Worm (Caenorhabditis elegans) whole organism, late embryonic: ENCODE data around the gene lpr-2.

Experiments
- F13H6.1 ChIP-seq: sonication (generic microtip); optimal IDR thresholded peaks from 2 replicates; lab custom pipeline; 2016; ENCODE audit warnings: missing genetic modification characterization, missing compliant biosample characterization
- ama-1 ChIP-seq: fragments of 150-350 bp; optimal IDR thresholded peaks from 2 replicates; lab custom pipeline; 2014
- dmd-4 ChIP-seq: sonication (generic microtip); optimal IDR thresholded peaks from 2 replicates; lab custom pipeline; 2016; ENCODE audit warnings: borderline replicate concordance, missing genetic modification characterization, missing compliant biosample characterization
- nhr-11 ChIP-seq: fragments of 150-350 bp; optimal IDR thresholded peaks from 2 replicates; lab custom pipeline; 2014; ENCODE audit warnings: missing biosample characterization, missing genetic modification characterization
- pros-1 ChIP-seq: fragments of 150-350 bp; optimal IDR thresholded peaks from 2 replicates; lab custom pipeline; 2014; ENCODE audit warnings: missing biosample characterization, missing genetic modification reagents, missing genetic modification characterization
- tbx-2 ChIP-seq: sonication (generic microtip); optimal IDR thresholded peaks from 2 replicates; lab custom pipeline; 2016; ENCODE audit warnings: missing genetic modification characterization, missing compliant biosample characterization
- tbx-7 ChIP-seq: sonication (generic microtip); optimal IDR thresholded peaks from 2 replicates; lab custom pipeline; 2016; ENCODE audit warnings: missing genotype, missing genetic modification characterization, missing compliant biosample characterization

ce11 chrIV:11804053-11804452, 25.0 kb downstream of the lpr-2 start, which contains the start of gene H01G02.1:
- TF ChIP-seq tbx-2 (tag; lab: Kevin White, UChicago) = no peak
- no peak for TF ChIP-seq ama-1 (lab: Kevin White, UChicago)
- no peak for TF ChIP-seq dmd-4 (tag; lab: Kevin White, UChicago)
- no peak for TF ChIP-seq F13H6.1 (tag; lab: Kevin White, UChicago)
- no peak for TF ChIP-seq pros-1
- TF ChIP-seq nhr-11 (tag; lab: Kevin White, UChicago) = no peak
- no peak for TF ChIP-seq tbx-7 (tag; lab: Kevin White, UChicago)
